Fruit fly (Drosophila melanogaster): Measurements from ENCODE around the gene VAChT.

VAChT gene

dm6 chr3R:18667659-18668248, 37.5 kb upstream of the VAChT start, which contains the start of gene CG31229:
Gene CG31229, plus strand, starts transcription at chr3R:18667852.
- TF ChIP-seq CG18599 (GFP tag; optimal IDR thresholded peaks at IDR 0.05) (no peak), Dref (GFP tag; IDR thresholded peaks at IDR 0.05) (peak; percentile 86), CG1233 (GFP tag; optimal IDR thresholded peaks at IDR 0.05) (no peak), jigr1 (GFP tag; IDR thresholded peaks at IDR 0.05) (no peak), mld (GFP tag; IDR thresholded peaks at IDR 0.05; ENCODE audit: partially characterized antibody) (0 out of 3 replicates have a peak, but pooled peaks have one; percentile 39), Ssrp (tag; optimal IDR thresholded peaks at IDR 0.05) (no peak), knrl (GFP tag; IDR thresholded peaks at IDR 0.05; ENCODE audit: partially characterized antibody) (peak; percentile 21; the same call in 1 of the 3 replicates), Med (GFP tag) (peak; percentile 70), CG13624 (GFP tag; optimal IDR thresholded peaks at IDR 0.05) (no peak), CG7928 (GFP tag; optimal IDR thresholded peaks at IDR 0.05) (peak; percentile 91), MESR4 (GFP tag; optimal IDR thresholded peaks at IDR 0.05) (peak; percentile 53), tgo (GFP tag; IDR thresholded peaks at IDR 0.05) (no peak), CG34224 (GFP tag; IDR thresholded peaks at IDR 0.05; ENCODE audit: partially characterized antibody) (peak; percentile 57), Hsf (GFP tag; optimal IDR thresholded peaks at IDR 0.05) (no peak), so (GFP tag; IDR thresholded peaks at IDR 0.05) (no peak), crp (GFP tag; optimal IDR thresholded peaks at IDR 0.05) (peak; percentile 76 to 94), cwo (GFP tag; optimal IDR thresholded peaks at IDR 0.05) (no peak), CG7987 (GFP tag; optimal IDR thresholded peaks at IDR 0.05) (no peak), fd64A (GFP tag; optimal IDR thresholded peaks at IDR 0.05) (no peak), CG12155 (GFP tag; optimal IDR thresholded peaks at IDR 0.05) (peak; percentile 90), CG17361 (GFP tag; IDR thresholded peaks at IDR 0.05) (no peak), CG11456 (GFP tag; IDR thresholded peaks at IDR 0.05) (no peak), nerfin-2 (GFP tag; IDR thresholded peaks at IDR 0.05; ENCODE audit: partially characterized antibody) (0 out of 2 replicates have a peak, but pooled peaks have one; percentile 24), CG9797 (GFP tag; optimal IDR thresholded peaks at IDR 0.05) (peak; percentile 28), zen2 (GFP tag; IDR thresholded peaks at IDR 0.05; ENCODE audit: partially characterized antibody) (peak; percentile 59; the same call in 2 of the 3 replicates), nom (GFP tag; optimal IDR thresholded peaks at IDR 0.05) (no peak), unc-4 (GFP tag; IDR thresholded peaks at IDR 0.05; ENCODE audit: partially characterized antibody) (peak; percentile 59), sens-2 (GFP tag; IDR thresholded peaks at IDR 0.05) (no peak), Xbp1 (GFP tag; optimal IDR thresholded peaks at IDR 0.05) (no peak), HHEX (GFP tag; optimal IDR thresholded peaks at IDR 0.05) (no peak), sr (GFP tag; IDR thresholded peaks at IDR 0.05) (no peak), Pdp1 (GFP tag; optimal IDR thresholded peaks at IDR 0.05) (peak in 1 of 2 experiments; percentile 97), CG4617 (GFP tag; optimal IDR thresholded peaks at IDR 0.05; ENCODE audit: borderline replicate concordance) (peak; percentile 41), CG16815 (GFP tag; optimal IDR thresholded peaks at IDR 0.05) (no peak), CG7963 (GFP tag; IDR thresholded peaks at IDR 0.05; ENCODE audit: partially characterized antibody) (no peak), hkb (optimal IDR thresholded peaks at IDR 0.05) (no peak), hkb (GFP tag; IDR thresholded peaks at IDR 0.05) (0 out of 2 replicates have a peak, but pooled peaks have one; percentile 13), CG2116 (GFP tag; optimal IDR thresholded peaks at IDR 0.05) (peak; percentile 62), disco-r (GFP tag; optimal IDR thresholded peaks at IDR 0.05) (no peak), CG12942 (GFP tag; optimal IDR thresholded peaks at IDR 0.05) (no peak), CG31441 (GFP tag; IDR thresholded peaks at IDR 0.05) (no peak), inv (GFP tag; IDR thresholded peaks at IDR 0.05; ENCODE audit: partially characterized antibody) (peak; percentile 24; the same call in 1 of the 2 replicates), CG15514 (GFP tag; optimal IDR thresholded peaks at IDR 0.05) (peak; percentile 86), Blimp-1 (GFP tag; optimal IDR thresholded peaks at IDR 0.05) (no peak), Sin3A (optimal IDR thresholded peaks at IDR 0.05) (peak; percentile 34), sna (GFP tag; IDR thresholded peaks at IDR 0.05; ENCODE audit: partially characterized antibody) (peak; percentile 42; the same call in 1 of the 2 replicates), pzg (GFP tag; optimal IDR thresholded peaks at IDR 0.05) (peak; percentile 65), ken (GFP tag; IDR thresholded peaks at IDR 0.05) (no peak)

All from whole organism, embryonic.